Fruit fly (Drosophila melanogaster): Measurements from ENCODE around the gene Nmdmc.
A peak's percentile ranks its signal among the peaks of the same experiment; 100 is the strongest.

The Nmdmc gene

dm6 chr3R:9047561-9048465 is 2.5 kb downstream of the Nmdmc start, which contains the start of gene Rel (continued):
- TF ChIP-seq insv (GFP tag; optimal IDR thresholded peaks at IDR 0.05) (peak in 1 of 2 experiments; percentile 35), CG15514 (GFP tag; optimal IDR thresholded peaks at IDR 0.05) (peak; percentile 96), Chrac-16 (GFP tag; optimal IDR thresholded peaks at IDR 0.05) (peak; percentile 23), Vsx1 (GFP tag; optimal IDR thresholded peaks at IDR 0.05) (peak; percentile 28), Spps (tag; optimal IDR thresholded peaks at IDR 0.05) (peak; percentile 32), CG7745 (tag; optimal IDR thresholded peaks at IDR 0.05) (no peak), CG5953 (GFP tag; IDR thresholded peaks at IDR 0.05) (no peak), CG13894 (tag; optimal IDR thresholded peaks at IDR 0.05) (peak; percentile 97), CG34376 (GFP tag; optimal IDR thresholded peaks at IDR 0.05) (peak; percentile 94), NC2β (GFP tag; optimal IDR thresholded peaks at IDR 0.05) (peak; percentile 22), Sox102F (GFP tag; optimal IDR thresholded peaks at IDR 0.05) (peak; percentile 77), Camta (GFP tag; optimal IDR thresholded peaks at IDR 0.05) (no peak), CG3065 (GFP tag; optimal IDR thresholded peaks at IDR 0.05) (no peak), CG2120 (GFP tag; optimal IDR thresholded peaks at IDR 0.05) (peak; percentile 28), CG11696 (GFP tag; IDR thresholded peaks at IDR 0.05) (no peak), bsh (GFP tag; optimal IDR thresholded peaks at IDR 0.05) (peak in 1 of 2 experiments; percentile 62), Abd-B (GFP tag; optimal IDR thresholded peaks at IDR 0.05) (peak; percentile 58), HLH4C (GFP tag; IDR thresholded peaks at IDR 0.05; ENCODE audit: partially characterized antibody) (no peak), BEAF-32 (GFP tag; optimal IDR thresholded peaks at IDR 0.05) (peak; percentile 72), CG9727 (GFP tag; optimal IDR thresholded peaks at IDR 0.05) (peak; percentile 81), ATbp (GFP tag; optimal IDR thresholded peaks at IDR 0.05) (peak; percentile 17), CG34224 (GFP tag; IDR thresholded peaks at IDR 0.05; ENCODE audit: partially characterized antibody) (no peak), D (optimal IDR thresholded peaks at IDR 0.05) (no peak), D (GFP tag; optimal IDR thresholded peaks at IDR 0.05) (peak; percentile 70), dmrt99B (tag; optimal IDR thresholded peaks at IDR 0.05) (peak; percentile 73), zf30C (GFP tag; optimal IDR thresholded peaks at IDR 0.05) (no peak), ewg (GFP tag; optimal IDR thresholded peaks at IDR 0.05) (peak; percentile 49), CG13287 (GFP tag; IDR thresholded peaks at IDR 0.05; ENCODE audit: partially characterized antibody) (no peak), CG30020 (tag; optimal IDR thresholded peaks at IDR 0.05) (peak; percentile 69), salm (tag; optimal IDR thresholded peaks at IDR 0.05) (peak; percentile 54), CG4424 (GFP tag; optimal IDR thresholded peaks at IDR 0.05) (peak; percentile 50), gem (tag; optimal IDR thresholded peaks at IDR 0.05) (peak; percentile 89), mam (GFP tag; optimal IDR thresholded peaks at IDR 0.05) (no peak), pnt (GFP tag; optimal IDR thresholded peaks at IDR 0.05) (no peak), CkIIα-i1 (GFP tag; IDR thresholded peaks at IDR 0.05) (no peak), CG14441 (GFP tag; IDR thresholded peaks at IDR 0.05) (no peak), Med (GFP tag) (peak; percentile 88), CG30431 (GFP tag; optimal IDR thresholded peaks at IDR 0.05) (peak; percentile 50), CG14050 (GFP tag; IDR thresholded peaks at IDR 0.05) (no peak), pho (GFP tag; optimal IDR thresholded peaks at IDR 0.05) (peak; percentile 24), D19A (tag; optimal IDR thresholded peaks at IDR 0.05) (peak; percentile 73), gro (GFP tag; optimal IDR thresholded peaks at IDR 0.05) (peak; percentile 83), CHES-1-like (GFP tag; optimal IDR thresholded peaks at IDR 0.05) (peak; percentile 41), Hr39 (optimal IDR thresholded peaks at IDR 0.05) (no peak), unc-4 (GFP tag; IDR thresholded peaks at IDR 0.05; ENCODE audit: partially characterized antibody) (no peak), jing (GFP tag; optimal IDR thresholded peaks at IDR 0.05) (no peak), kay (GFP tag; optimal IDR thresholded peaks at IDR 0.05) (peak; percentile 82), CG16863 (GFP tag; optimal IDR thresholded peaks at IDR 0.05) (no peak), CTCF (GFP tag; optimal IDR thresholded peaks at IDR 0.05) (peak; percentile 51)

Measured in whole organism, embryonic.